Worm (Caenorhabditis elegans) whole organism, midembryonic: ENCODE data around the gene Y73C8B.9.

ENCODE experiments used
- T22C8.4 ChIP-seq: fragments of 200-800 bp; sonication (Bioruptor generic); IDR thresholded peaks from 2 replicates; pipeline ENCODE4 v1.3.6; 2022; ENCODE audit warnings: missing genetic modification characterization, missing compliant biosample characterization
- cog-1 ChIP-seq: sonication (generic microtip); optimal IDR thresholded peaks from 2 replicates; lab custom pipeline; 2016; ENCODE audit warnings: missing genetic modification characterization, missing compliant biosample characterization
- flt-1 ChIP-seq: fragments of 200-800 bp; sonication (Bioruptor generic); IDR thresholded peaks from 2 replicates; pipeline ENCODE4 v1.3.6; 2022; ENCODE audit warnings: missing genetic modification characterization, missing compliant biosample characterization
- klf-2 ChIP-seq: fragments of 200-800 bp; sonication (Bioruptor generic); conservative IDR thresholded peaks from 2 replicates; pipeline ENCODE4 v1.3.6; 2022; ENCODE audit warnings: missing genetic modification reagents, missing genetic modification characterization, missing compliant biosample characterization
- med-1 ChIP-seq: sonication (generic microtip); optimal IDR thresholded peaks from 2 replicates; lab custom pipeline; 2017; ENCODE audit warnings: missing genetic modification characterization, mild to moderate bottlenecking, missing compliant biosample characterization, antibody characterized with exemption, missing genetic modification reagents; ENCODE audit not compliant: insufficient read depth
- ref-1 ChIP-seq: fragments of 200-800 bp; sonication (Bioruptor generic); conservative IDR thresholded peaks from 2 replicates; pipeline ENCODE4 v1.3.6; 2022; ENCODE audit warnings: missing genetic modification reagents, missing genetic modification characterization, missing compliant biosample characterization
- tab-1 ChIP-seq: fragments of 200-800 bp; sonication (Bioruptor generic); IDR thresholded peaks from 2 replicates; pipeline ENCODE4 v1.3.6; 2022; ENCODE audit warnings: missing genetic modification characterization, missing compliant biosample characterization
- ztf-23 ChIP-seq: fragments of 200-800 bp; sonication (Bioruptor generic); IDR thresholded peaks from 2 replicates; pipeline ENCODE4 v1.3.6; 2022; ENCODE audit warnings: missing genetic modification reagents, missing genetic modification characterization, missing compliant biosample characterization
- ztf-29 ChIP-seq: fragments of 200-800 bp; sonication (Bioruptor generic); IDR thresholded peaks from 2 replicates; pipeline ENCODE4 v1.3.6; 2022; ENCODE audit warnings: missing genetic modification reagents, missing genetic modification characterization, missing compliant biosample characterization

Gene Y73C8B.9

DNA sequence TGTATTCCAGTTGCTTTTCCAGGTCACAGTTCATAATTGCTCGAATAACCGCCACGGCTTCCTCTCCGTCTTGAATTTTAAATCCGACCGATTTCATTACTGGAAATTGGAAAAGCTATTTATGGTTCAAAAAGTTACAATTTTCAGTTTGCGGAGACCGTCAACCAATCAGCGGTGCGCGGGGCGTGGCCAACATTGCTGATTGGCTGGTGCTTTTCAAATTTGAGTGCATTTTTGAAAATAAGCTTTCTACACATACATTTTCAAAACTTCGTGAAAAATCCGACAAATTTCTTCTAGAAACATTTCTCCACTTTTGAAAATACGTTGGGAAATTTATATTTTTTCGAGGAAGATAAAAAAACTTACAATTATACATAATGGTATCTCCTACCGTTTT, 2.5 kb downstream of the Y73C8B.9 start:
- TF ChIP-seq flt-1 (GFP tag; lab: Robert Waterston, UW), result no peak
- no peak for TF ChIP-seq T22C8.4 (GFP tag; lab: Robert Waterston, UW)
- TF ChIP-seq tab-1 (GFP tag; lab: Robert Waterston, UW), result no peak
- TF ChIP-seq ztf-29 (GFP tag; lab: Robert Waterston, UW), result no peak
- no peak for TF ChIP-seq ref-1 (GFP tag; lab: Robert Waterston, UW)
- no peak for TF ChIP-seq ztf-23
- no peak for TF ChIP-seq med-1 (GFP tag; lab: Kevin White, UChicago)
- TF ChIP-seq klf-2 (GFP tag; lab: Robert Waterston, UW), result no peak
- no peak for TF ChIP-seq cog-1 (tag; lab: Kevin White, UChicago)

ce11 chrV:3196832-3197329, 3.5 kb downstream of the Y73C8B.9 start, which contains the start of the genes Y73C8B.1 and Y73C8B.5:
Gene Y73C8B.1, minus strand, starts transcription at chrV:3196882.
Gene Y73C8B.5, plus strand, starts transcription at chrV:3197268.
- no peak for TF ChIP-seq ztf-29 (GFP tag; lab: Robert Waterston, UW)
- no peak for TF ChIP-seq klf-2 (GFP tag; lab: Robert Waterston, UW)
- no peak for TF ChIP-seq ztf-23
- no peak for TF ChIP-seq cog-1 (tag; lab: Kevin White, UChicago)
- no peak for TF ChIP-seq med-1 (GFP tag; lab: Kevin White, UChicago)
- no peak for TF ChIP-seq T22C8.4 (GFP tag; lab: Robert Waterston, UW)
- no peak for TF ChIP-seq tab-1 (GFP tag; lab: Robert Waterston, UW)
- no peak for TF ChIP-seq ref-1 (GFP tag; lab: Robert Waterston, UW)
- no peak for TF ChIP-seq flt-1 (GFP tag; lab: Robert Waterston, UW)

- TF ChIP-seq ref-1 (GFP tag; lab: Robert Waterston, UW), result no peak
Observed at ce11 chrV:3200323-3200722, 7.0 kb downstream of the Y73C8B.9 start, which contains the start of gene K08D9.4. Gene K08D9.4, minus strand, starts transcription at chrV:3200423.

DNA sequence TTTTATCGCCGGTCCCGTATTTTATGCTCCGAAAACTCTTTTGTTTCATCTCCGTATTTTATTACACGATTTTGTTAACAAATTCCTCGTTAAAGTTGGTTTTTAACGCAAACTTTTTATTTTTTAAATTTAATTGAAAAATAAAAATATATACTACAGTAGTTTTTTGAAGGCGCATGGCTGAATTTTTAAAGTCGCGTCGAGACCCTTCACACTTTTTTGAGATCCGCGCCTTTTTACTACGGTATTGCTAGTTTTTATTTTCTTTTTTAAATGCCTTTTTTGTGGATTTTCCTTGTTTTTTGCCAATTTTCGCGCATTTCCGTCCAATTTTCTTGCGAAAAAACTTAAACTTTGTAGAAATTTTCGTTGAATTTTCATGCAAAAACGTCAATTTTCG, 11.1 kb downstream of the Y73C8B.9 start:
- TF ChIP-seq cog-1 (tag; lab: Kevin White, UChicago) (no peak), ztf-23 (no peak), klf-2 (GFP tag; lab: Robert Waterston, UW) (no peak), T22C8.4 (GFP tag; lab: Robert Waterston, UW) (no peak), ztf-29 (GFP tag; lab: Robert Waterston, UW) (no peak), med-1 (GFP tag; lab: Kevin White, UChicago) (no peak), tab-1 (GFP tag; lab: Robert Waterston, UW) (no peak)

DNA sequence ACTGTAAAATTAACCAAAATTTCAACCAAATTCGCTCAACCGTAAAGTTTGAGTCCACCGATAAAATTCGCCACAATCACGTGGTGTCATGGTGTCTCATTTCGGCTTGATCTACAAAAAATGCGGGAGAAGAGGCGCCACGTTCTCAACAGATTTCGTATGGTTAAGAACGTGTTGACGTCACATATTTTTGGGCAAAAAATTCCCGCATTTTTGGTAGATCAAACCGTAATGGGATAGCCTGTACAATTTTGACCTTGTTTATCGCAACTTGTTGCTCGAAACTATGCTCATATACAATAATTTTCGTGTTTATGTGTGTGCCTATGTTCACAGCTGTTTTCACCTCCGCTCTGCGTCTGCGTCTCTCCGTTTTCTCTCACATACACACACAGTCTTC, 15.6 kb downstream of the Y73C8B.9 start:
- TF ChIP-seq ztf-29 (GFP tag; lab: Robert Waterston, UW) (no peak), klf-2 (GFP tag; lab: Robert Waterston, UW) (no peak), tab-1 (GFP tag; lab: Robert Waterston, UW) (no peak), flt-1 (GFP tag; lab: Robert Waterston, UW) (no peak), ref-1 (GFP tag; lab: Robert Waterston, UW) (no peak), ztf-23 (no peak), cog-1 (tag; lab: Kevin White, UChicago) (no peak), T22C8.4 (GFP tag; lab: Robert Waterston, UW) (no peak), med-1 (GFP tag; lab: Kevin White, UChicago) (no peak)

- TF ChIP-seq ztf-29 (GFP tag; lab: Robert Waterston, UW) (no peak), cog-1 (tag; lab: Kevin White, UChicago) (no peak), ref-1 (GFP tag; lab: Robert Waterston, UW) (no peak), flt-1 (GFP tag; lab: Robert Waterston, UW) (no peak), ztf-23 (no peak), klf-2 (GFP tag; lab: Robert Waterston, UW) (no peak), tab-1 (GFP tag; lab: Robert Waterston, UW) (no peak), T22C8.4 (GFP tag; lab: Robert Waterston, UW) (no peak), med-1 (GFP tag; lab: Kevin White, UChicago) (no peak)
Observed at ce11 chrV:3210147-3210546, 16.8 kb downstream of the Y73C8B.9 start, which contains the start of gene apx-1. Gene apx-1, plus strand, starts transcription at chrV:3210196.

ce11 chrV:3218604-3219003, 25.2 kb downstream of the Y73C8B.9 start:
- TF ChIP-seq ref-1 (GFP tag; lab: Robert Waterston, UW) (no peak), klf-2 (GFP tag; lab: Robert Waterston, UW) (no peak), ztf-29 (GFP tag; lab: Robert Waterston, UW) (no peak), T22C8.4 (GFP tag; lab: Robert Waterston, UW) (no peak), med-1 (GFP tag; lab: Kevin White, UChicago) (no peak), cog-1 (tag; lab: Kevin White, UChicago) (no peak), flt-1 (GFP tag; lab: Robert Waterston, UW) (no peak), tab-1 (GFP tag; lab: Robert Waterston, UW) (no peak), ztf-23 (no peak)

- no peak for TF ChIP-seq cog-1 (tag; lab: Kevin White, UChicago)
- no peak for TF ChIP-seq med-1 (GFP tag; lab: Kevin White, UChicago)
- TF ChIP-seq klf-2 (GFP tag; lab: Robert Waterston, UW), result no peak
- TF ChIP-seq ref-1 (GFP tag; lab: Robert Waterston, UW), result no peak
- TF ChIP-seq T22C8.4 (GFP tag; lab: Robert Waterston, UW), result no peak
- no peak for TF ChIP-seq flt-1 (GFP tag; lab: Robert Waterston, UW)
- no peak for TF ChIP-seq ztf-23
- TF ChIP-seq ztf-29 (GFP tag; lab: Robert Waterston, UW), result no peak
- TF ChIP-seq tab-1 (GFP tag; lab: Robert Waterston, UW), result no peak
Observed at ce11 chrV:3227373-3227772, 34.0 kb downstream of the Y73C8B.9 start, which contains the start of gene K08D9.2. Gene K08D9.2, plus strand, starts transcription at chrV:3227673.

DNA sequence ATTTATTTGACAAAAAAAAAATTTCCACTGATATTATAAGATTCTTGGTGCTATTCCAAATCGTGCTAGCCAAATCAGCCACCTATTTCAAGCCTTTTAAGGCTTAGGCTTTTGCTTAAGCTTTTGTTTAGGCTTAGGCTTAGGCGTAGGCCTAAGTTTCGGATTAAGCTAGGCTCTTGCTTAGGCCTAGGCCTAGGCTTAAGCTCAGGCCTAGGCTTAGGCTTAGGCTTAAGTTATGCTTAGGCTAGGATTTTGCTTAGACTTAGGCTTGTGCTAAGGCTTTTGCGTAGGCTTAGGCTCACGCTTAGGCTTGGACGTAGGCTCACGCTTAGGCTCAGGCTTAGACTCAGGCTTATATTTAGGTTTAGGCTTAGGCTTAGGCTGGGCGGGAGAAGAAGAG, 36.8 kb downstream of the Y73C8B.9 start:
- TF ChIP-seq ztf-23 (no peak), ztf-29 (GFP tag; lab: Robert Waterston, UW) (no peak), cog-1 (tag; lab: Kevin White, UChicago) (no peak), med-1 (GFP tag; lab: Kevin White, UChicago) (no peak), ref-1 (GFP tag; lab: Robert Waterston, UW) (no peak), tab-1 (GFP tag; lab: Robert Waterston, UW) (no peak), T22C8.4 (GFP tag; lab: Robert Waterston, UW) (no peak)
